Worm (Caenorhabditis elegans) whole organism, mixed stage, embryonic: ENCODE results near the gene bus-1.

Experiments used
- blmp-1 ChIP-seq: fragments of 150-350 bp; optimal IDR thresholded peaks from 2 replicates; lab custom pipeline; 2014; ENCODE audit warnings: missing biosample characterization, missing genetic modification characterization
- ceh-39 ChIP-seq: fragments of 150-350 bp; optimal IDR thresholded peaks from 2 replicates; lab custom pipeline; 2014; ENCODE audit warnings: missing biosample characterization, missing genetic modification characterization
- cnd-1 ChIP-seq: fragments of 200-800 bp; sonication (Bioruptor generic); optimal IDR thresholded peaks from 2 replicates; lab custom pipeline; 2018; ENCODE audit warnings: mild to moderate bottlenecking, missing genetic modification characterization, missing compliant biosample characterization
- elt-1 ChIP-seq: sonication (generic microtip); optimal IDR thresholded peaks from 2 replicates; lab custom pipeline; 2017; ENCODE audit warnings: missing genetic modification characterization, mild to moderate bottlenecking, missing compliant biosample characterization, antibody characterized with exemption, moderate library complexity, borderline replicate concordance; ENCODE audit not compliant: insufficient read depth
- lin-13 ChIP-seq: fragments of 150-350 bp; optimal IDR thresholded peaks from 2 replicates; lab custom pipeline; 2014; ENCODE audit warnings: missing biosample characterization, missing genetic modification characterization
- nhr-237 ChIP-seq: fragments of 150-350 bp; optimal IDR thresholded peaks from 2 replicates; lab custom pipeline; 2014; ENCODE audit warnings: missing biosample characterization, missing genetic modification characterization
- nhr-76 ChIP-seq: sonication (generic microtip); optimal IDR thresholded peaks from 2 replicates; lab custom pipeline; 2017; ENCODE audit warnings: missing biosample characterization, missing genetic modification characterization
- snpc-4 ChIP-seq: fragments of 150-350 bp; optimal IDR thresholded peaks from 2 replicates; lab custom pipeline; 2014; ENCODE audit warnings: missing biosample characterization, missing genetic modification characterization
- sptf-1 ChIP-seq: sonication (generic microtip); optimal IDR thresholded peaks from 2 replicates; lab custom pipeline; 2017; ENCODE audit warnings: mild to moderate bottlenecking, missing genetic modification characterization, moderate library complexity, missing compliant biosample characterization
- unc-39 ChIP-seq: fragments of 150-350 bp; optimal IDR thresholded peaks from 2 replicates; lab custom pipeline; 2014; ENCODE audit warnings: missing biosample characterization, missing genetic modification characterization
- unc-62 ChIP-seq: fragments of 150-350 bp; optimal IDR thresholded peaks from 2 replicates; lab custom pipeline; 2014; ENCODE audit warnings: missing biosample characterization, missing genetic modification reagents, missing genetic modification characterization

DNA sequence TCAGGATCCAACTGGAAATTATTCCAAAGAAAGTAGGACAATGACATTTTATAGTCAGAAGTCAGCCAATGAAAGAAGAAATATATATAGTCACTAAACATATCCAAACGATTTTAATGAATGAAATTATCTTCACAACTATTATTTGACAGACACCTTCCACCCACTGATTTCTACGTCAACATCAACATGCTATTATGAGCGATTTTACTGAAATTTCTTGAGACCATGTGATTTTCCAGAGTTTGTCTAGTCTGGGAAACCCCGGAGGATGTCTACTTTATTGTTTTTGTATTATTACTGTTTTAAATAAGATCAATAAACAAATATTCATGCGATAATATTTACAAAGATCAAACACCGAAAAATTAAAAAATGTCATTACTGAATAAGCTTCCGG, 9.1 kb downstream of the bus-1 start, which contains the start of gene srt-18:
- TF ChIP-seq elt-1 (tag; lab: Kevin White, UChicago) = no peak
- TF ChIP-seq snpc-4 = no peak
- no peak for TF ChIP-seq nhr-237
- no peak for TF ChIP-seq blmp-1 (tag; lab: Kevin White, UChicago)
- no peak for TF ChIP-seq cnd-1
- no peak for TF ChIP-seq unc-62 (GFP tag; lab: Kevin White, UChicago)
- TF ChIP-seq sptf-1 (tag; lab: Kevin White, UChicago) = no peak
- TF ChIP-seq unc-39 (tag; lab: Kevin White, UChicago) = no peak
- TF ChIP-seq lin-13 (tag; lab: Kevin White, UChicago) = no peak
- TF ChIP-seq nhr-76 (tag; lab: Kevin White, UChicago) = no peak
- no peak for TF ChIP-seq ceh-39 (tag; lab: Kevin White, UChicago)
